Fruit fly (Drosophila melanogaster) whole organism, embryonic: Measurements from ENCODE around the gene Pxn.

Experiments used
- Asciz ChIP-seq: fragments of 200-800 bp; sonication (Bioruptor generic); optimal IDR thresholded peaks from 2 replicates; lab custom pipeline; 2017; ENCODE audit warnings: missing biosample characterization, mild to moderate bottlenecking, missing genetic modification characterization, missing genetic modification reagents
- B-H2 ChIP-seq: fragments of 200-800 bp; sonication (Bioruptor generic); optimal IDR thresholded peaks from 2 replicates; lab custom pipeline; 2018; ENCODE audit warnings: missing biosample characterization, mild to moderate bottlenecking, missing genetic modification characterization
- CG10147 ChIP-seq: fragments of 200-800 bp; sonication (Bioruptor generic); optimal IDR thresholded peaks from 2 replicates; lab custom pipeline; 2019; ENCODE audit warnings: missing biosample characterization, mild to moderate bottlenecking, missing genetic modification characterization, moderate library complexity
- CG10274 ChIP-seq: fragments of 200-800 bp; sonication (Bioruptor generic); optimal IDR thresholded peaks from 3 replicates; lab custom pipeline; 2017; ENCODE audit warnings: missing biosample characterization, mild to moderate bottlenecking, missing genetic modification characterization
- CG10543 ChIP-seq: fragments of 200-800 bp; sonication (Bioruptor generic); optimal IDR thresholded peaks from 3 replicates; lab custom pipeline; 2017; ENCODE audit warnings: missing biosample characterization, mild to moderate bottlenecking, missing genetic modification characterization, moderate library complexity
- CG12155 ChIP-seq: fragments of 200-800 bp; sonication (Bioruptor generic); optimal IDR thresholded peaks from 3 replicates; lab custom pipeline; 2016; ENCODE audit warnings: missing biosample characterization, missing genetic modification characterization
- CG12299 ChIP-seq: fragments of 200-800 bp; sonication (Bioruptor generic); optimal IDR thresholded peaks from 2 replicates; lab custom pipeline; 2018; ENCODE audit warnings: missing biosample characterization, mild to moderate bottlenecking, missing genetic modification characterization
- CG12659 ChIP-seq: fragments of 200-800 bp; sonication (Bioruptor generic); optimal IDR thresholded peaks from 3 replicates; lab custom pipeline; 2017; ENCODE audit warnings: mild to moderate bottlenecking, missing biosample characterization, missing genetic modification reagents, missing genetic modification characterization
- CG16863 ChIP-seq: fragments of 200-800 bp; sonication (Bioruptor generic); optimal IDR thresholded peaks from 3 replicates; lab custom pipeline; 2016; ENCODE audit warnings: missing biosample characterization, missing genetic modification characterization
- CG17361 ChIP-seq: fragments of 200-800 bp; sonication (Bioruptor generic); IDR thresholded peaks from 3 replicates; pipeline ENCODE4 v1.3.6; 2022; ENCODE audit warnings: missing biosample characterization, missing genetic modification characterization
- CG17385 ChIP-seq: fragments of 200-800 bp; sonication (Bioruptor generic); optimal IDR thresholded peaks from 3 replicates; lab custom pipeline; 2018; ENCODE audit warnings: missing biosample characterization, mild to moderate bottlenecking, missing genetic modification characterization
- CG17802 ChIP-seq: fragments of 200-800 bp; sonication (Bioruptor generic); optimal IDR thresholded peaks from 2 replicates; lab custom pipeline; 2018; ENCODE audit warnings: missing biosample characterization, mild to moderate bottlenecking, missing genetic modification characterization, moderate library complexity
- CG1792 ChIP-seq: fragments of 200-800 bp; sonication (Bioruptor generic); optimal IDR thresholded peaks from 2 replicates; lab custom pipeline; 2016; ENCODE audit warnings: missing biosample characterization, missing genetic modification characterization
- CG18262 ChIP-seq: fragments of 200-800 bp; optimal IDR thresholded peaks from 3 replicates; lab custom pipeline; 2019; ENCODE audit warnings: missing biosample characterization, mild to moderate bottlenecking, missing genetic modification characterization, moderate library complexity
- CG3163 ChIP-seq: fragments of 200-800 bp; sonication (Bioruptor generic); optimal IDR thresholded peaks from 3 replicates; lab custom pipeline; 2016; ENCODE audit warnings: missing biosample characterization, missing genetic modification characterization
- CG32767 ChIP-seq: fragments of 200-800 bp; sonication (Bioruptor generic); IDR thresholded peaks from 2 replicates; pipeline ENCODE4 v1.3.6; 2022; ENCODE audit warnings: missing biosample characterization, missing genetic modification characterization
- CG33213 ChIP-seq: fragments of 200-800 bp; sonication (Bioruptor generic); optimal IDR thresholded peaks from 3 replicates; lab custom pipeline; 2016; ENCODE audit warnings: missing biosample characterization, missing genetic modification characterization
- CG3847 ChIP-seq: fragments of 200-800 bp; sonication (Bioruptor generic); IDR thresholded peaks from 2 replicates; pipeline ENCODE4 v1.3.6; 2022; ENCODE audit warnings: missing biosample characterization, missing genetic modification characterization
- CG3995 ChIP-seq: fragments of 200-800 bp; sonication (Bioruptor generic); optimal IDR thresholded peaks from 3 replicates; lab custom pipeline; 2016; ENCODE audit warnings: missing biosample characterization, missing genetic modification characterization
- CG6854 ChIP-seq: fragments of 200-800 bp; sonication (Bioruptor generic); optimal IDR thresholded peaks from 3 replicates; lab custom pipeline; 2017; ENCODE audit warnings: missing biosample characterization, mild to moderate bottlenecking, missing genetic modification characterization
- CG7372 ChIP-seq: fragments of 200-800 bp; sonication (Bioruptor generic); IDR thresholded peaks from 2 replicates; pipeline ENCODE4 v1.3.6; 2022; ENCODE audit warnings: missing biosample characterization, missing genetic modification characterization
- CG9797 ChIP-seq: fragments of 200-800 bp; sonication (Bioruptor generic); optimal IDR thresholded peaks from 3 replicates; lab custom pipeline; 2018; ENCODE audit warnings: missing biosample characterization, mild to moderate bottlenecking, missing genetic modification characterization
- HHEX ChIP-seq: fragments of 200-800 bp; sonication (Bioruptor generic); optimal IDR thresholded peaks from 3 replicates; lab custom pipeline; 2017; ENCODE audit warnings: missing biosample characterization, mild to moderate bottlenecking, missing genetic modification characterization, missing genetic modification reagents
- HmgZ ChIP-seq: fragments of 200-800 bp; sonication (Bioruptor generic); optimal IDR thresholded peaks from 2 replicates; lab custom pipeline; 2018; ENCODE audit warnings: missing biosample characterization, mild to moderate bottlenecking, missing genetic modification characterization
- Jarid2 ChIP-seq: fragments of 200-800 bp; sonication (Bioruptor generic); optimal IDR thresholded peaks from 3 replicates; lab custom pipeline; 2017; ENCODE audit warnings: mild to moderate bottlenecking, missing biosample characterization, missing genetic modification reagents, missing genetic modification characterization
- Lpt ChIP-seq: fragments of >200 bp; optimal IDR thresholded peaks from 2 replicates; lab custom pipeline; 2018; ENCODE audit warnings: missing biosample characterization, missing genetic modification characterization
- MBD-R2 ChIP-seq: fragments of 200-800 bp; sonication (Bioruptor generic); IDR thresholded peaks from 2 replicates; pipeline ENCODE4 v1.3.6; 2022; ENCODE audit warnings: missing biosample characterization, missing genetic modification characterization
- Mad ChIP-seq: fragments of 200-800 bp; sonication (Bioruptor generic); optimal IDR thresholded peaks from 2 replicates; lab custom pipeline; 2016; ENCODE audit warnings: missing biosample characterization, missing genetic modification characterization
- NFAT ChIP-seq: fragments of 200-800 bp; sonication (Bioruptor generic); IDR thresholded peaks from 2 replicates; pipeline ENCODE4 v1.3.6; 2022; ENCODE audit warnings: missing biosample characterization, missing genetic modification characterization
- NfI ChIP-seq: fragments of 200-800 bp; sonication (Bioruptor generic); optimal IDR thresholded peaks from 3 replicates; lab custom pipeline; 2018; ENCODE audit warnings: missing biosample characterization, mild to moderate bottlenecking, missing genetic modification characterization, moderate library complexity
- Opbp ChIP-seq: fragments of 200-800 bp; sonication (Bioruptor generic); IDR thresholded peaks from 3 replicates; pipeline ENCODE4 v1.3.6; 2022; ENCODE audit warnings: missing biosample characterization, missing genetic modification characterization; ENCODE audit not compliant: partially characterized antibody
- Rx ChIP-seq: fragments of 200-800 bp; sonication (Bioruptor generic); IDR thresholded peaks from 2 replicates; pipeline ENCODE4 v1.3.6; 2022; ENCODE audit warnings: missing biosample characterization, missing genetic modification characterization
- Taf1 ChIP-seq: fragments of 200-800 bp; sonication (Bioruptor generic); IDR thresholded peaks from 2 replicates; pipeline ENCODE4 v1.3.6; 2022; ENCODE audit warnings: missing biosample characterization, missing genetic modification characterization
- ara ChIP-seq: fragments of 200-800 bp; sonication (Bioruptor generic); IDR thresholded peaks from 2 replicates; pipeline ENCODE4 v1.3.6; 2022; ENCODE audit warnings: missing biosample characterization, missing genetic modification characterization
- ci ChIP-seq: fragments of 200-800 bp; sonication (Bioruptor generic); IDR thresholded peaks from 3 replicates; pipeline ENCODE4 v1.3.6; 2022; ENCODE audit warnings: missing biosample characterization, missing genetic modification characterization
- cwo ChIP-seq: fragments of 200-800 bp; sonication (Bioruptor generic); optimal IDR thresholded peaks from 3 replicates; lab custom pipeline; 2017; ENCODE audit warnings: missing biosample characterization, missing genetic modification characterization, mild to moderate bottlenecking, moderate library complexity, missing genetic modification reagents
- dan ChIP-seq: fragments of 200-800 bp; sonication (Bioruptor generic); IDR thresholded peaks from 2 replicates; pipeline ENCODE4 v1.3.6; 2022; ENCODE audit warnings: missing biosample characterization, missing genetic modification characterization
- dati ChIP-seq: fragments of 200-800 bp; sonication (Bioruptor generic); IDR thresholded peaks from 2 replicates; pipeline ENCODE4 v1.3.6; 2022; ENCODE audit warnings: missing biosample characterization, missing genetic modification characterization
- emc ChIP-seq: fragments of 200-800 bp; sonication (Bioruptor generic); optimal IDR thresholded peaks from 2 replicates; lab custom pipeline; 2016; ENCODE audit warnings: missing biosample characterization, missing genetic modification characterization
- eve ChIP-seq, 2 experiments: fragments of >200 bp; optimal IDR thresholded peaks; 2 replicates each; lab custom pipeline; 2017; ENCODE audit warnings: missing biosample characterization in 2 of 2, missing genetic modification characterization in 2 of 2
- gfzf ChIP-seq: fragments of 200-800 bp; sonication (Bioruptor generic); optimal IDR thresholded peaks from 2 replicates; lab custom pipeline; 2016; ENCODE audit warnings: missing biosample characterization, mild to moderate bottlenecking, missing genetic modification characterization, moderate library complexity
- gsb-n ChIP-seq: fragments of 200-800 bp; sonication (Bioruptor generic); optimal IDR thresholded peaks from 3 replicates; lab custom pipeline; 2018; ENCODE audit warnings: missing biosample characterization, mild to moderate bottlenecking, missing genetic modification characterization
- nau ChIP-seq: fragments of 200-800 bp; sonication (Bioruptor generic); optimal IDR thresholded peaks from 3 replicates; lab custom pipeline; 2017; ENCODE audit warnings: missing biosample characterization, mild to moderate bottlenecking, missing genetic modification characterization, missing genetic modification reagents
- schlank ChIP-seq: fragments of 200-800 bp; sonication (Bioruptor generic); optimal IDR thresholded peaks from 2 replicates; lab custom pipeline; 2018; ENCODE audit warnings: missing biosample characterization, mild to moderate bottlenecking, missing genetic modification characterization
- sima ChIP-seq: fragments of 200-800 bp; sonication (Bioruptor generic); optimal IDR thresholded peaks from 2 replicates; lab custom pipeline; 2016; ENCODE audit warnings: missing biosample characterization, missing genetic modification characterization
- sob ChIP-seq: fragments of 200-800 bp; sonication (Bioruptor generic); IDR thresholded peaks from 2 replicates; pipeline ENCODE4 v1.3.6; 2022; ENCODE audit warnings: missing biosample characterization, missing genetic modification characterization
- sr ChIP-seq: fragments of 200-800 bp; sonication (Bioruptor generic); IDR thresholded peaks from 3 replicates; pipeline ENCODE4 v1.3.6; 2022; ENCODE audit warnings: missing biosample characterization, missing genetic modification characterization
- ttk ChIP-seq: fragments of 200-800 bp; sonication (Bioruptor generic); IDR thresholded peaks from 2 replicates; pipeline ENCODE4 v2.1.2; 2022; ENCODE audit warnings: missing biosample characterization, missing genetic modification characterization
- zen2 ChIP-seq: fragments of 200-800 bp; sonication (Bioruptor generic); IDR thresholded peaks from 3 replicates; pipeline ENCODE4 v1.3.6; 2022; ENCODE audit warnings: missing biosample characterization, missing genetic modification characterization; ENCODE audit not compliant: partially characterized antibody

The Pxn gene

dm6 chr3L:2585794-2586741 lies 43.8 kb downstream of the Pxn start, which contains the start of gene msn (continued):
- TF ChIP-seq CG10147 (GFP tag; lab: Kevin White, UChicago) (no peak), NfI (GFP tag; lab: Kevin White, UChicago) (no peak), Taf1 (no peak), CG33213 (peak; percentile 63), CG3995 (GFP tag; lab: Kevin White, UChicago) (no peak), ci (GFP tag; lab: Robert Waterston, UW) (peak; percentile 65; the same call in 2 of the 3 replicates), CG10543 (GFP tag; lab: Kevin White, UChicago) (peak; percentile 69), Mad (GFP tag; lab: Kevin White, UChicago) (no peak), gsb-n (tag; lab: Kevin White, UChicago) (peak; percentile 20), CG32767 (peak; percentile 80), CG12659 (GFP tag; lab: Kevin White, UChicago) (peak; percentile 86), CG16863 (GFP tag; lab: Kevin White, UChicago) (no peak), HmgZ (tag; lab: Kevin White, UChicago) (peak; percentile 52), CG3847 (peak; percentile 49), gfzf (GFP tag; lab: Kevin White, UChicago) (peak; percentile 95), CG17361 (no peak), NFAT (GFP tag; lab: Robert Waterston, UW) (peak; percentile 43; the same call in 1 of the 2 replicates), Opbp (GFP tag; lab: Robert Waterston, UW) (peak; percentile 61; the same call in 2 of the 3 replicates), B-H2 (peak; percentile 11), CG10274 (peak; percentile 22), eve (GFP tag; optimal IDR thresholded peaks at IDR 0.05; lab: Kevin White, UChicago) (no peak), ara (GFP tag; lab: Robert Waterston, UW) (no peak), MBD-R2 (GFP tag; lab: Robert Waterston, UW) (peak; percentile 56), CG18262 (tag; lab: Kevin White, UChicago) (no peak), CG7372 (no peak), sob (GFP tag; lab: Robert Waterston, UW) (peak; percentile 49; the same call in 1 of the 2 replicates), CG3163 (GFP tag; lab: Kevin White, UChicago) (peak; percentile 69), dati (no peak), Lpt (GFP tag; lab: Kevin White, UChicago) (no peak), Jarid2 (GFP tag; lab: Kevin White, UChicago) (peak; percentile 94), CG12299 (peak; percentile 43), emc (GFP tag; lab: Kevin White, UChicago) (no peak), CG1792 (GFP tag; lab: Kevin White, UChicago) (peak; percentile 29), Asciz (GFP tag; lab: Kevin White, UChicago) (no peak), cwo (GFP tag; lab: Kevin White, UChicago) (no peak), CG17385 (GFP tag; lab: Kevin White, UChicago) (peak; percentile 22), dan (GFP tag; lab: Robert Waterston, UW) (no peak), zen2 (GFP tag; lab: Robert Waterston, UW) (peak; percentile 21; the same call in 1 of the 3 replicates), HHEX (GFP tag; lab: Kevin White, UChicago) (peak; percentile 4), Rx (GFP tag; lab: Robert Waterston, UW) (no peak), nau (GFP tag; lab: Kevin White, UChicago) (peak; percentile 49), sima (GFP tag; lab: Kevin White, UChicago) (no peak), schlank (tag; lab: Kevin White, UChicago) (no peak), CG9797 (GFP tag; lab: Kevin White, UChicago) (peak; percentile 91), CG17802 (tag; lab: Kevin White, UChicago) (peak; percentile 23), CG6854 (GFP tag; lab: Kevin White, UChicago) (peak; percentile 60), ttk (GFP tag; lab: Robert Waterston, UW) (no peak), sr (GFP tag; lab: Robert Waterston, UW) (peak; percentile 49; the same call in 1 of the 3 replicates), CG12155 (no peak)
